Worm (Caenorhabditis elegans) whole organism, young adult: ENCODE measurements around the gene M88.3.

Experiments
- F22D6.2 ChIP-seq: sonication (generic microtip); optimal IDR thresholded peaks from 2 replicates; lab custom pipeline; 2016; ENCODE audit warnings: mild to moderate bottlenecking, missing genetic modification characterization, missing compliant biosample characterization
- F49E8.2 ChIP-seq: sonication (generic microtip); optimal IDR thresholded peaks from 3 replicates; lab custom pipeline; 2017; ENCODE audit warnings: missing genetic modification characterization, mild to moderate bottlenecking, missing compliant biosample characterization, antibody characterized with exemption, moderate library complexity; ENCODE audit not compliant: insufficient read depth
- ceh-27 ChIP-seq: fragments of 200-800 bp; sonication (Bioruptor generic); optimal IDR thresholded peaks from 2 replicates; lab custom pipeline; 2018; ENCODE audit warnings: mild to moderate bottlenecking, missing genetic modification characterization, moderate library complexity, missing compliant biosample characterization
- egrh-3 ChIP-seq: fragments of 200-800 bp; sonication (Bioruptor generic); IDR thresholded peaks from 2 replicates; pipeline ENCODE4 v1.3.6; 2022; ENCODE audit warnings: missing genetic modification reagents, missing genetic modification characterization, missing compliant biosample characterization
- him-1 ChIP-seq: sonication (generic microtip); optimal IDR thresholded peaks from 2 replicates; lab custom pipeline; 2016; ENCODE audit warnings: missing genotype, missing genetic modification reagents, missing genetic modification characterization, missing compliant biosample characterization
- ztf-28 ChIP-seq: fragments of 200-800 bp; sonication (Bioruptor generic); IDR thresholded peaks from 2 replicates; pipeline ENCODE4 v1.3.6; 2022; ENCODE audit warnings: missing genetic modification reagents, missing genetic modification characterization, missing compliant biosample characterization

ce11 chrIII:4552872-4553271 lies 8.0 kb upstream of the M88.3 start:
- no peak for TF ChIP-seq him-1 (tag; lab: Kevin White, UChicago)
- TF ChIP-seq F49E8.2 (tag; lab: Kevin White, UChicago): no peak
- TF ChIP-seq ceh-27 (GFP tag; lab: Kevin White, UChicago): no peak
- no peak for TF ChIP-seq ztf-28
- no peak for TF ChIP-seq egrh-3 (GFP tag; lab: Robert Waterston, UW)
- no peak for TF ChIP-seq F22D6.2 (tag; lab: Kevin White, UChicago)
